Worm (Caenorhabditis elegans): ENCODE data around the gene ttr-59.

ttr-59 gene

DNA sequence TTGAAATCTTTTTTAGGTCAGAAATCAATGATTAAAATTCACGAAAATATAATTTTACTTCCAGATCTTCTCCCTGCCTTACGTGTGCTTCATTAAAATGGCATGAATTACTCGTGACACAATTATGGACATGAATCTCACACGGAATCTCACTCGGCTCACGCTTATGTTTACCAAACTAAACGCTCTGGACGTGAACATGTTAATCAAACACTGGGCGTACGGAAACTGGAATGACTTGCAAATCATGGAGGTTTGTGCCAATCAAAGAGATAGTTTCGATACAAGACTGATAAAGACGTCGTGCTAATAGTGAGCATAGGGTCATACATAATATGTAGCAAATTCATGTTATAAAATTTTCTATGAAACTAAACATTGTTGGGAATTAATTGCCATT, 15.1 kb upstream of the ttr-59 start:
- TF ChIP-seq elt-2 (tag; optimal IDR thresholded peaks at IDR 0.05) = peak; percentile 54
- TF ChIP-seq pqm-1 (tag; optimal IDR thresholded peaks at IDR 0.05) = peak; percentile 4
- no peak for TF ChIP-seq ceh-16 (tag; optimal IDR thresholded peaks at IDR 0.05)

DNA sequence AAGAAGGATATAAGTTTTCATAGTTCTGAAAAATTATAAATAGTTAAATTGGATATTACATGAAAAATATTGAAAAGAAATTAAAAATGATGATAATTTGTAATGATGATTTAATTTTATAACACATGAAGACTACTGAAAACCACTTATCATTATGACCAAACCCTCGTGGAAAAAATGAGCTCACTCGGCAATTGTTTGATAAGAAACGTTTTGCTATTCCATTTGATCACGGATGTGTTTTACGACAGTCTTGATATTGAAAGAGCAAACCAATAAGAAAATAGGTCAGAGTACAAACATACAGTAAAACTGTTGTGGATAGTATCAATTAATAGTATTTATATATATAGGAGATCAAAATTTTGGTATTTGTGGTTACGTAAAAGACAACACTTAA, 14.3 kb upstream of the ttr-59 start, which contains the start of gene spp-3:
Gene spp-3, minus strand, starts transcription at position 25 of the 400 bp plus-strand sequence.
- TF ChIP-seq egl-27 (tag; optimal IDR thresholded peaks at IDR 0.05) (no peak), jun-1 (tag; optimal IDR thresholded peaks at IDR 0.05) (peak; percentile 57), skn-1 (tag; optimal IDR thresholded peaks at IDR 0.05) (peak; percentile 88), elt-2 (tag; optimal IDR thresholded peaks at IDR 0.05) (peak; percentile 96), pha-4 (tag; optimal IDR thresholded peaks at IDR 0.05) (peak; percentile 38), nhr-77 (tag; optimal IDR thresholded peaks at IDR 0.05) (no peak), ceh-28 (tag; optimal IDR thresholded peaks at IDR 0.05) (no peak), nfya-1 (tag; optimal IDR thresholded peaks at IDR 0.05; ENCODE audit: insufficient read depth) (peak; percentile 48), nhr-28 (tag; optimal IDR thresholded peaks at IDR 0.05) (no peak), nhr-12 (tag; optimal IDR thresholded peaks at IDR 0.05) (no peak), pqm-1 (tag; optimal IDR thresholded peaks at IDR 0.05) (peak; percentile 93)

DNA sequence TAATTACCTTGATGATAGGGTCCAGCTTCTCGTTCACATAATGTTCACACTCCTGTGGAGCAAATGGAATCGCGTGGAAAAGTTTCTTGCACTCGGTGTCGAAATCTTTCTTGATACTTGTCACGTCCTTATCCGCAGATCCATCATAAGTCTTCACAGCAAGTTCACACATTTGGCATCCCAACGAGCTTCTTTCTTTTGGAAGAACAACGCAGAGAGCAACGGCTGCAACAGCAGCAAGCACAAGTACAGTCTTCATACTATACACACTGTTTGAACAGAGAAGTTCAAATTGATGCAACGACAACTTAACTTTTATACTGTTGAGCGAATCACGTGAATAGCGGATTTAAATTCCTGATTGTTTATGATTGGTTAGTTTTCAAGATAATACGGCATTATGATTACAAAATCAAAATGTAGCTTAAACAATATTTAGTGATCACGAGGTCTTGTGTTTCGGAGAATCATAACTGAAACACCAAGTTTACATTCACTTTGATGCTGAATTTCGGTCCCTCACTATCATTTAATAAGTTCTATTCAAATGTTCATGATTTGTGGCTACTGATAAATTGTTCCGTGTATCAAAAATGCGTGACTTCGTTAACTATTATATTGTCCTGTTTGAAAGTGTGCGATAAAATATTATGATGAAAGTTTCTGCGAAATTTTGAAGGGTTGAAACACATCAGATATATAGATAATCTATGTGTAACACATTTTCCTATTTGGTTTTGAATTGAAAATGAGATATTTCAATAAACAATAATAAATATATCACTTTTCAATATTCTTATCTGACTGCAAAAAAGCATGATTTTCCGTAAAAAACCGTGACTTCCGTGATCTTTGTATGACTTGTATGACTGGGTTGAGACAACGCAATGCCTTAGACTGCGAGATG, 12.9 kb upstream of the ttr-59 start, which contains the start of the genes spp-2 and spp-6:
Gene spp-2, minus strand, starts transcription at position 334 of the 907 bp plus-strand sequence.
Gene spp-6, plus strand, starts transcription at position 857 of the 907 bp plus-strand sequence.
- peak; percentile 71 for TF ChIP-seq ama-1 (optimal IDR thresholded peaks at IDR 0.05)
- TF ChIP-seq nfya-1 (tag; optimal IDR thresholded peaks at IDR 0.05; ENCODE audit: insufficient read depth) = no peak
- TF ChIP-seq pqm-1 (tag; optimal IDR thresholded peaks at IDR 0.05) = peak; percentile 85
- TF ChIP-seq eor-1 (tag; optimal IDR thresholded peaks at IDR 0.05) = no peak
- TF ChIP-seq pha-4 (tag; optimal IDR thresholded peaks at IDR 0.05) = peak; percentile 29
- TF ChIP-seq elt-2 (tag; optimal IDR thresholded peaks at IDR 0.05) = peak; percentile 90

DNA sequence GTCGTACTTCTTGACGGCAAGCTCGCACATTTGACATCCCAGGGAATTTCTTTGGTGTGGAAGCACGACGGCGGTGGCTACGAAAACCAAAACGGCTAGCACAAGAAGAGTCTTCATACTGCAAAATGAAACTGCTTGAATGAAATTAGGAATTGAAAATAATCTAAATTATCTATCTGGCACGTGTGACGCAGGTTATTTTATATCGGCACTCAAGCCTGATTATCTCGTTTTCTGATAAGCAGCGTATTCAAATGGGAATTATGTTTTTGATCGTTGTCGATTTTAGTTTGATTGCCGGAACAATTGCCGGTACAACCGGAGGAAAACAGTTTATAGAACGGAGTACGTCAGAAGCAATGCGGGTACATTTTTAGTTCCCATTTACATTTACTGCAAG, 11.0 kb upstream of the ttr-59 start, which contains the start of gene spp-4:
Gene spp-4, minus strand, starts transcription at position 118 of the 400 bp plus-strand sequence.
- TF ChIP-seq fos-1 (tag; optimal IDR thresholded peaks at IDR 0.05) (no peak), elt-2 (tag; optimal IDR thresholded peaks at IDR 0.05) (peak; percentile 84), nhr-67 (tag; optimal IDR thresholded peaks at IDR 0.05) (no peak), ceh-28 (tag; optimal IDR thresholded peaks at IDR 0.05) (no peak)

DNA sequence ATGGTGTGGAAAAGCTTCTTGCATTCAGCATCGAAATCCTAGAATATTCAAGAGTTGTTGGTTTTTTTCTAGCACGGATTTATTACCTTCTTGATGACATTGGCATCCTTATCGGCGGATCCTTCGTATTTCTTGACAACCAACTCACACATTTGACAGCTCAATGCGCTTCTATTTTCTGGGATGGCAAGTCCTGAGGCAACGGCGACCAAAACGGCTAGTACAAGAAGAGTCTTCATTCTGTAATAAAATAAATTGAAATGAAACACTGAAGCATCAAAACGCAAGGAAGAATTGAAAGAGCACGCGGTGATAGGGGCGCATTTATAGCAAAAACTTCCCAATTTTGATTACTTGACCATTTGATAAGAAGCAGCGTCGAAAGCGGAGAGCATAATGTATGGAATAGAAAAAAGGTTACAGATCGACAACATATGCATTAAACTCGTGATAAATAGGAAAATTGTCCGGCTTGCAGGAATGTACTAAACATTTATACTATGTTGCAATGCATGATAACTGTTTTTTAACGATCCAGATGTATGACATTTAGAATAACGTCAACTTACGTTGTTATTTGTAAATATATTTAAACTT, 9.4 kb upstream of the ttr-59 start, which contains the start of gene spp-5:
Gene spp-5, minus strand, starts transcription at position 240 of the 597 bp plus-strand sequence.
- TF ChIP-seq nhr-77 (tag; optimal IDR thresholded peaks at IDR 0.05) = no peak
- no peak for TF ChIP-seq fos-1 (tag; optimal IDR thresholded peaks at IDR 0.05)
- TF ChIP-seq ama-1 (optimal IDR thresholded peaks at IDR 0.05) = peak; percentile 41
- TF ChIP-seq ceh-82 (tag; optimal IDR thresholded peaks at IDR 0.05) = no peak
- no peak for TF ChIP-seq daf-12 (tag; optimal IDR thresholded peaks at IDR 0.05)
- TF ChIP-seq pqm-1 (tag; optimal IDR thresholded peaks at IDR 0.05) = peak; percentile 97
- peak; percentile 95 for TF ChIP-seq elt-2 (tag; optimal IDR thresholded peaks at IDR 0.05)
- TF ChIP-seq zag-1 (tag; optimal IDR thresholded peaks at IDR 0.05) = no peak
- peak; percentile 63 for TF ChIP-seq jun-1 (tag; optimal IDR thresholded peaks at IDR 0.05)
- no peak for TF ChIP-seq ztf-11 (tag; optimal IDR thresholded peaks at IDR 0.05)
- no peak for TF ChIP-seq aly-2 (tag; optimal IDR thresholded peaks at IDR 0.05)
- TF ChIP-seq mdl-1 (tag; optimal IDR thresholded peaks at IDR 0.05) = peak; percentile 14
- TF ChIP-seq pha-4 (tag; optimal IDR thresholded peaks at IDR 0.05) = peak; percentile 78
- TF ChIP-seq elt-3 (tag; optimal IDR thresholded peaks at IDR 0.05) = no peak

DNA sequence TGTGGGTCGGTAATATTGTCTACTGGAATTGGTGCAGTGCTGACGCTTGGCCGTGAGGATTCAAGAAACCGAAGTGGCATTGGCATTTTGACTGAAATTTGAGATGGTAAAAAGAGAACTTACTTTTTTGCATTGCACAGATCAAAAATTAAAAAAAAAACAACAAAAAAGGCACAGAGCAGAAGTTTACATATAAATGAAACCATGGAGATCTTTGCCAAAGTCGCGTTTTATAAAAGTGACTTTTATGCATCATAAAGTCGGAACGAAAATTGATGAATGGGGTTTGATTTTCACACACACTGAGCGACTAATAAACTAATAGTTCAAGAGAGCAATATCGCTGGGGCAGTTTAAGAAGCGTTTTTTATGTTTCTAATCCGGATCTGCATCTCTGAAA, 7.3 kb upstream of the ttr-59 start, which contains the start of gene T08A9.13:
Gene T08A9.13, minus strand, starts transcription at position 101 of the 400 bp plus-strand sequence.
- TF ChIP-seq fkh-10 (GFP tag; optimal IDR thresholded peaks at IDR 0.05) = no peak
- TF ChIP-seq ceh-82 (tag; optimal IDR thresholded peaks at IDR 0.05) = no peak
- TF ChIP-seq nhr-67 (tag; optimal IDR thresholded peaks at IDR 0.05) = no peak
- no peak for TF ChIP-seq snpc-4 (tag; optimal IDR thresholded peaks at IDR 0.05)
- no peak for TF ChIP-seq egl-5 (tag; optimal IDR thresholded peaks at IDR 0.05)
- TF ChIP-seq nhr-11 (tag; optimal IDR thresholded peaks at IDR 0.05) = no peak
- TF ChIP-seq mml-1 (tag; optimal IDR thresholded peaks at IDR 0.05) = no peak
- TF ChIP-seq aly-2 (tag; optimal IDR thresholded peaks at IDR 0.05) = no peak
- no peak for TF ChIP-seq fkh-2 (tag; optimal IDR thresholded peaks at IDR 0.05)
- TF ChIP-seq unc-39 (tag; optimal IDR thresholded peaks at IDR 0.05) = no peak
- TF ChIP-seq ama-1 (optimal IDR thresholded peaks at IDR 0.05) = no peak
- no peak for TF ChIP-seq ztf-4 (tag; optimal IDR thresholded peaks at IDR 0.05)
- TF ChIP-seq nhr-12 (tag; optimal IDR thresholded peaks at IDR 0.05) = no peak
- no peak for TF ChIP-seq nhr-43 (tag; optimal IDR thresholded peaks at IDR 0.05; ENCODE audit: poor library complexity, severe bottlenecking)
- no peak for TF ChIP-seq eor-1 (tag; optimal IDR thresholded peaks at IDR 0.05)
- TF ChIP-seq ztf-11 (tag; optimal IDR thresholded peaks at IDR 0.05) = no peak
- no peak for TF ChIP-seq daf-12 (tag; optimal IDR thresholded peaks at IDR 0.05)

All from whole organism, L3 larva.